Worm (Caenorhabditis elegans): ENCODE results near the gene nhr-119.

DNA sequence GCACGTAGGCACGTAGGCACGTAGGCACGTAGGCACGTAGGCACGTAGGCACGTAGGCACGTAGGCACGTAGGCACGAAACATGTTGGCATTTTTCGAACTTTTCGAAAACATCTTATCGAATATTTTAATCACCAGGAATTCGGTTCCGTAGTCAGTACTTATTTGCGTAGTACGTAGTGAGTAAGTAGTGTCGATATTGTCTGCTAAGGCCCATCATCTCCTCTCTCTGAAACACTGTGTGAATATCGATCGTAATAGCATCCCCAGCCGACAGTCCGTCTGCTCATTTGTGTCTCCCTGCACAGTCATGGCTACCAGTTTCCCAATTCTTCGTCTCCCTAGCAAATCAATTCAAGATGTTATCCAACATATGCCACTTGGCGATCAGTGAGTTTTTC is 38.3 kb downstream of the nhr-119 start, which contains the start of gene fbxb-106:
- TF ChIP-seq nhr-11 (tag; optimal IDR thresholded peaks at IDR 0.05): no peak
- TF ChIP-seq ceh-18 (tag; optimal IDR thresholded peaks at IDR 0.05): no peak
- no peak for TF ChIP-seq fkh-6 (tag; optimal IDR thresholded peaks at IDR 0.05)
- no peak for TF ChIP-seq fkh-10 (GFP tag; optimal IDR thresholded peaks at IDR 0.05)
- no peak for TF ChIP-seq elt-2 (tag; optimal IDR thresholded peaks at IDR 0.05)
- no peak for TF ChIP-seq ceh-22 (tag; optimal IDR thresholded peaks at IDR 0.05)
- TF ChIP-seq Y22D7AL.16 (tag; optimal IDR thresholded peaks at IDR 0.05): no peak
- no peak for TF ChIP-seq lin-11 (tag; optimal IDR thresholded peaks at IDR 0.05)
- TF ChIP-seq tbx-2 (tag; optimal IDR thresholded peaks at IDR 0.05): no peak
- no peak for TF ChIP-seq tbx-7 (tag; optimal IDR thresholded peaks at IDR 0.05)
- TF ChIP-seq hlh-30 (tag; optimal IDR thresholded peaks at IDR 0.05; ENCODE audit: insufficient read depth): no peak
- no peak for TF ChIP-seq T23F11.4 (GFP tag; optimal IDR thresholded peaks at IDR 0.05)
- TF ChIP-seq K02D7.2 (tag; optimal IDR thresholded peaks at IDR 0.05): no peak

All from whole organism, late embryonic.